Worm (Caenorhabditis elegans) whole organism, late embryonic: ENCODE results near the gene fbxa-142.

Experiments used
- F13H6.1 ChIP-seq: sonication (generic microtip); optimal IDR thresholded peaks from 2 replicates; lab custom pipeline; 2016; ENCODE audit warnings: missing genetic modification characterization, missing compliant biosample characterization
- K02D7.2 ChIP-seq: sonication (generic microtip); optimal IDR thresholded peaks from 2 replicates; lab custom pipeline; 2017; ENCODE audit warnings: mild to moderate bottlenecking, missing genetic modification characterization, missing compliant biosample characterization
- K09A11.1 ChIP-seq: sonication (generic microtip); optimal IDR thresholded peaks from 2 replicates; lab custom pipeline; 2017; ENCODE audit warnings: antibody characterized with exemption, mild to moderate bottlenecking, missing genetic modification characterization, missing compliant biosample characterization; ENCODE audit not compliant: insufficient read depth
- Y22D7AL.16 ChIP-seq: sonication (generic microtip); optimal IDR thresholded peaks from 2 replicates; lab custom pipeline; 2016; ENCODE audit warnings: missing genetic modification characterization, missing compliant biosample characterization
- ama-1 ChIP-seq: fragments of 150-350 bp; optimal IDR thresholded peaks from 2 replicates; lab custom pipeline; 2014
- ceh-14 ChIP-seq: sonication (generic microtip); optimal IDR thresholded peaks from 2 replicates; lab custom pipeline; 2016; ENCODE audit warnings: missing genotype, missing genetic modification characterization, missing compliant biosample characterization
- ceh-2 ChIP-seq: sonication (generic microtip); optimal IDR thresholded peaks from 2 replicates; lab custom pipeline; 2016; ENCODE audit warnings: missing genotype, missing genetic modification characterization, missing compliant biosample characterization
- ceh-30 ChIP-seq: fragments of 150-350 bp; optimal IDR thresholded peaks from 2 replicates; lab custom pipeline; 2014; ENCODE audit warnings: missing biosample characterization, missing genetic modification characterization
- ceh-34 ChIP-seq: sonication (generic microtip); optimal IDR thresholded peaks from 2 replicates; lab custom pipeline; 2016; ENCODE audit warnings: mild to moderate bottlenecking, missing genetic modification characterization, missing compliant biosample characterization
- ceh-45 ChIP-seq: fragments of 200-800 bp; sonication (Bioruptor generic); IDR thresholded peaks from 2 replicates; pipeline ENCODE4 v1.3.6; 2022; ENCODE audit warnings: missing genetic modification reagents, missing genetic modification characterization, missing compliant biosample characterization
- ceh-48 ChIP-seq: sonication (generic microtip); optimal IDR thresholded peaks from 2 replicates; lab custom pipeline; 2016; ENCODE audit warnings: missing genetic modification characterization, inconsistent platforms, missing compliant biosample characterization
- che-1 ChIP-seq: sonication (generic microtip); optimal IDR thresholded peaks from 2 replicates; lab custom pipeline; 2016; ENCODE audit warnings: mild to moderate bottlenecking, missing genetic modification characterization, missing compliant biosample characterization
- dmd-4 ChIP-seq: sonication (generic microtip); optimal IDR thresholded peaks from 2 replicates; lab custom pipeline; 2016; ENCODE audit warnings: borderline replicate concordance, missing genetic modification characterization, missing compliant biosample characterization
- elt-2 ChIP-seq: sonication (generic microtip); optimal IDR thresholded peaks from 2 replicates; lab custom pipeline; 2016; ENCODE audit warnings: missing genetic modification reagents, missing genetic modification characterization, missing compliant biosample characterization
- elt-4 ChIP-seq: sonication (generic microtip); optimal IDR thresholded peaks from 2 replicates; lab custom pipeline; 2016; ENCODE audit warnings: missing genetic modification characterization, missing compliant biosample characterization
- fkh-10 ChIP-seq: fragments of 150-350 bp; optimal IDR thresholded peaks from 2 replicates; lab custom pipeline; 2014; ENCODE audit warnings: missing biosample characterization, missing genetic modification reagents, missing genetic modification characterization
- fkh-6 ChIP-seq: sonication (generic microtip); optimal IDR thresholded peaks from 2 replicates; lab custom pipeline; 2016; ENCODE audit warnings: missing genetic modification characterization, missing compliant biosample characterization
- hlh-6 ChIP-seq: sonication (generic microtip); optimal IDR thresholded peaks from 2 replicates; lab custom pipeline; 2016; ENCODE audit warnings: missing genotype, missing genetic modification characterization, missing compliant biosample characterization
- hlh-8 ChIP-seq: sonication (generic microtip); optimal IDR thresholded peaks from 2 replicates; lab custom pipeline; 2016; ENCODE audit warnings: missing genotype, missing genetic modification characterization, missing compliant biosample characterization
- lim-6 ChIP-seq: sonication (generic microtip); optimal IDR thresholded peaks from 2 replicates; lab custom pipeline; 2016; ENCODE audit warnings: missing genetic modification characterization, missing compliant biosample characterization
- nfya-1 ChIP-seq: sonication (generic microtip); optimal IDR thresholded peaks from 2 replicates; lab custom pipeline; 2017; ENCODE audit warnings: missing genetic modification characterization, mild to moderate bottlenecking, missing compliant biosample characterization, antibody characterized with exemption, moderate library complexity
- nhr-11 ChIP-seq: fragments of 150-350 bp; optimal IDR thresholded peaks from 2 replicates; lab custom pipeline; 2014; ENCODE audit warnings: missing biosample characterization, missing genetic modification characterization
- odd-2 ChIP-seq: sonication (generic microtip); optimal IDR thresholded peaks from 2 replicates; lab custom pipeline; 2017; ENCODE audit warnings: antibody characterized with exemption, mild to moderate bottlenecking, missing genetic modification characterization, missing compliant biosample characterization
- pat-9 ChIP-seq: fragments of 200-800 bp; sonication (Bioruptor generic); optimal IDR thresholded peaks from 2 replicates; lab custom pipeline; 2018; ENCODE audit warnings: mild to moderate bottlenecking, missing genetic modification characterization, moderate library complexity, missing compliant biosample characterization
- pax-1 ChIP-seq: fragments of 150-350 bp; optimal IDR thresholded peaks from 2 replicates; lab custom pipeline; 2014; ENCODE audit warnings: missing biosample characterization, missing genetic modification characterization
- pha-2 ChIP-seq: sonication (generic microtip); optimal IDR thresholded peaks from 2 replicates; lab custom pipeline; 2017; ENCODE audit warnings: mild to moderate bottlenecking, missing genetic modification characterization, missing compliant biosample characterization
- pha-4 ChIP-seq: fragments of 150-350 bp; optimal IDR thresholded peaks from 2 replicates; lab custom pipeline; 2018; ENCODE audit warnings: missing biosample characterization, missing genetic modification reagents, missing genetic modification characterization
- pros-1 ChIP-seq: fragments of 150-350 bp; optimal IDR thresholded peaks from 2 replicates; lab custom pipeline; 2014; ENCODE audit warnings: missing biosample characterization, missing genetic modification reagents, missing genetic modification characterization
- ref-2 ChIP-seq: sonication (generic microtip); optimal IDR thresholded peaks from 2 replicates; lab custom pipeline; 2016; ENCODE audit warnings: missing genetic modification characterization, missing compliant biosample characterization
- sox-2 ChIP-seq: fragments of 200-800 bp; sonication (Bioruptor generic); IDR thresholded peaks from 2 replicates; pipeline ENCODE4 v1.3.6; 2022; ENCODE audit warnings: missing genetic modification reagents, missing genetic modification characterization, missing compliant biosample characterization
- tbx-2 ChIP-seq: sonication (generic microtip); optimal IDR thresholded peaks from 2 replicates; lab custom pipeline; 2016; ENCODE audit warnings: missing genetic modification characterization, missing compliant biosample characterization
- ttx-3 ChIP-seq: sonication (generic microtip); optimal IDR thresholded peaks from 2 replicates; lab custom pipeline; 2016; ENCODE audit warnings: missing genetic modification reagents, missing genetic modification characterization, missing compliant biosample characterization
- unc-3 ChIP-seq, 2 experiments: fragments of 200-800 bp in 1 of 2; sonication (Bioruptor generic) in 1 of 2; sonication (generic microtip) in 1 of 2; conservative IDR thresholded peaks in 1 of 2; optimal IDR thresholded peaks in 1 of 2; 2 replicates each; pipeline versions ENCODE4 v1.3.6 to Lab custom; 2016 to 2022; ENCODE audit warnings: missing compliant biosample characterization in 2 of 2, missing genetic modification characterization in 2 of 2, missing genetic modification reagents in 1 of 2
- unc-55 ChIP-seq: sonication (generic microtip); optimal IDR thresholded peaks from 2 replicates; lab custom pipeline; 2017; ENCODE audit warnings: missing biosample characterization, missing genetic modification reagents, missing genetic modification characterization
- zip-5 ChIP-seq: sonication (generic microtip); optimal IDR thresholded peaks from 2 replicates; lab custom pipeline; 2016; ENCODE audit warnings: missing genetic modification characterization, missing compliant biosample characterization

Gene fbxa-142

DNA sequence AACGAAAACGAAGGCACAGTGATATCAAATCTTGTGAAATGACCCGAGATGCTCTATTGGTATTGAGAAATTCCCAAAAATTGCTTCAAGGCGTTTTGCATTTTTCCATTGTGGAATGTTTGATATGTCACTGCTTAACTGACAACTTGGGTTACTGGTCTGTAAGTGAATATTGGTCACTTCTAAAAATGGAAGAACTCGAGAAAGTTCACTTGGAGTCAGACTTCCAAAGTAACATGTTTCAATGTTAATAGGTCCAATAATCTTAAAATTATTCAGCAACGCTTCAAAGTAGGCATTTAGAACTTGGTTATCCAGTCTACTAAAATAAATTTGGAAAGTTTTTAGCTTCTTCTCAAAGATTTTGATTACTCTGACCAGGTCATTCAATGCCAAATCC, 1.6 kb upstream of the fbxa-142 start, which contains the start of gene fbxa-144:
Gene fbxa-144 (minus strand): TSS at position 101 of the 400 bp plus-strand sequence.
- TF ChIP-seq elt-2 (tag; lab: Kevin White, UChicago) (no peak), tbx-2 (tag; lab: Kevin White, UChicago) (no peak), nfya-1 (tag; lab: Kevin White, UChicago) (no peak), nhr-11 (tag; lab: Kevin White, UChicago) (no peak), ceh-14 (tag; lab: Kevin White, UChicago) (no peak), hlh-6 (tag; lab: Kevin White, UChicago) (no peak), odd-2 (tag; lab: Kevin White, UChicago) (no peak), K09A11.1 (tag; lab: Kevin White, UChicago) (no peak), Y22D7AL.16 (no peak), che-1 (tag; lab: Kevin White, UChicago) (no peak), F13H6.1 (tag; lab: Kevin White, UChicago) (no peak), ama-1 (no peak), ref-2 (tag; lab: Kevin White, UChicago) (no peak), ceh-30 (tag; lab: Kevin White, UChicago) (no peak)

DNA sequence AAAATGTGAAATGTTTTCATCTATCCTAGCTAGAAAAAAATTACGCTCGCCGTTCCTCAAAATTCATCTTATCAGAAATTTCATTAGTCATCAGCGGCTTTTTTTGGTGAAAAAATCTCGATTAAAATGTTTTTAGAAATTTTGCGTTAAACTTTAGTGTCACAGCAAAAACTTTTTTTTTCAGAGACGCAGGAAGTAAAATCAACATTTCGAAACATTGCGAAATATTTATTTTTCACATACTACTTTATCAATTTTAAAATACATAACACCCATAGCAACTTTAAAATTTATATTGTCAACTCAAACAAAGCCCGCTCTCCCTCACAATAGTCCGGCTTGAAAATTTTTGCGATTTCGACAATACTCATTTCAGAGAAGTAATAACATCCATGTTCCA, 1.1 kb upstream of the fbxa-142 start:
- TF ChIP-seq sox-2 (GFP tag; lab: Robert Waterston, UW) = no peak
- no peak for TF ChIP-seq ceh-45
- TF ChIP-seq elt-4 (tag; lab: Kevin White, UChicago) = no peak
- TF ChIP-seq K02D7.2 (tag; lab: Kevin White, UChicago) = no peak
- TF ChIP-seq pat-9 = no peak
- no peak for TF ChIP-seq pax-1 (tag; lab: Kevin White, UChicago)
- TF ChIP-seq unc-55 = no peak
- TF ChIP-seq ceh-48 (tag; lab: Kevin White, UChicago) = no peak
- TF ChIP-seq pha-4 (tag; lab: Kevin White, UChicago) = no peak
- TF ChIP-seq lim-6 (tag; lab: Kevin White, UChicago) = no peak
- no peak for TF ChIP-seq K09A11.1 (tag; lab: Kevin White, UChicago)
- no peak for TF ChIP-seq tbx-2 (tag; lab: Kevin White, UChicago)

DNA sequence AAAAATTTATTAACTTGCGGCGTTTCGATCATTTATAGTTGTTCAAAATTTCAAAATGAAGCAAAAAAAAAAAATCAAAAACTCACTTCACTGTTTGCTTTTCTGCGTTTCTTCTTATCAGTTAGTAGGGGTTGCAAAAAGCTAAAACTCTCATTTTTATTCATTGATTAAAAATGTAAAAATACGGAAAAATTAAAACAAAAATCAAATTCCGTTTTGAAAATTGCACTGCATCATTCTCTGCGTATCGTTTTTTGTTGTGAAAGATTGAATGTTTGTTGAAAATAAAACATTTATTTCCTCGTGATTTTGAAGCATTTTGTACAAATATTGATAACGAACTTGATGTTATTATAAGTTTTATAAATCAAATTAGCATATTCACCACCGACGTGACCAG, 2.0 kb downstream of the fbxa-142 start:
- no peak for TF ChIP-seq hlh-8 (tag; lab: Kevin White, UChicago)
- TF ChIP-seq ceh-2 = no peak
- TF ChIP-seq ceh-34 (tag; lab: Kevin White, UChicago) = no peak
- no peak for TF ChIP-seq fkh-10 (GFP tag; lab: Kevin White, UChicago)
- no peak for TF ChIP-seq fkh-6

DNA sequence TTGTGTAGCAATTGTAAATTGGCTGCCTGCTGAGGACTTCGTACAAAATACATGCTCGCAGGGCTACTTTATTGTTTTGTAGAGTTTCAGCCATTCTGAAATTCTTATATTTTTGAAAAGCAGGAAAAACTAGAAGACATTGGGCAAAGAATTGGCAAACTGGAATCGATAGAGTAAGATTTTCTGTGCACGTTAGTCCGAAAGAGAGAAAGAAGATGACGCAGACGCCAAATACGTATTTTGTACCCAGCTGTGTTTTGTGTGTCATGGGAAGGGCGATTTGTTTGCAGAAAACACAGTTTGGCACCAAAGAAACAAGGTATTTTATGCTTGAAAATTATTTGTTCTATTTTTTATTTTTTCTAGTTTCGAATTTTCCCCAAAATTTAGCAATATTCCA, 3.7 kb downstream of the fbxa-142 start, which contains the start of gene fbxa-143:
Gene fbxa-143 (minus strand): TSS at position 101 of the 400 bp plus-strand sequence.
- no peak for TF ChIP-seq che-1 (tag; lab: Kevin White, UChicago)
- TF ChIP-seq hlh-8 (tag; lab: Kevin White, UChicago) = no peak
- TF ChIP-seq ceh-14 (tag; lab: Kevin White, UChicago) = no peak
- TF ChIP-seq ttx-3 (tag; lab: Kevin White, UChicago) = no peak
- no peak for TF ChIP-seq pha-2 (tag; lab: Kevin White, UChicago)
- no peak for TF ChIP-seq unc-3 (GFP tag; conservative IDR thresholded peaks at IDR 0.05; lab: Robert Waterston, UW)
- TF ChIP-seq unc-3 (tag; optimal IDR thresholded peaks at IDR 0.05; lab: Kevin White, UChicago) = no peak
- no peak for TF ChIP-seq pros-1 (tag; lab: Kevin White, UChicago)
- TF ChIP-seq ref-2 (tag; lab: Kevin White, UChicago) = no peak
- TF ChIP-seq dmd-4 (tag; lab: Kevin White, UChicago) = no peak
- no peak for TF ChIP-seq pha-4 (tag; lab: Kevin White, UChicago)
- no peak for TF ChIP-seq zip-5 (tag; lab: Kevin White, UChicago)
